Worm (Caenorhabditis elegans): ENCODE results near the gene R01E6.2.

DNA sequence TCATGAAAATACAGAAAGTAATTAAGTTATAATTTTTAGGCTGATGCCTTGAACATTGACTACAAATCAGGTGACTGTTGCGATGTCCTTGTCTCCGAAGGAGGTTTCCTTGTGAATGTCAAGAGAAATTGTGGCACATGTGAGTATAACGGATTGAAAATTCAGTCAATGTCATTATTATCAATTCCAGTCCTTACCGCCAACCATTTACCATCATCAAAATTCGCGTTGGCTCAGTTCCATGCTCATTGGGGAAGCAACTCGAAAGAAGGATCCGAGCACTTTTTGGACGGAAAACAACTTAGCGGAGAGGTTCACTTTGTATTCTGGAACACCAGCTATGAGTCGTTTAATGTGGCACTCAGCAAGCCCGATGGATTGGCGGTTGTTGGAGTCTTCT is 23.0 kb downstream of the R01E6.2 start:
- TF ChIP-seq nhr-76 (tag; optimal IDR thresholded peaks at IDR 0.05) (no peak), cnd-1 (tag; optimal IDR thresholded peaks at IDR 0.05) (no peak), blmp-1 (tag; optimal IDR thresholded peaks at IDR 0.05) (no peak), mls-2 (tag; optimal IDR thresholded peaks at IDR 0.05) (no peak), M03D4.4 (tag; optimal IDR thresholded peaks at IDR 0.05) (no peak), mep-1 (tag; optimal IDR thresholded peaks at IDR 0.05) (no peak), snpc-4 (tag; optimal IDR thresholded peaks at IDR 0.05) (no peak), elt-3 (tag; optimal IDR thresholded peaks at IDR 0.05) (no peak), ces-1 (GFP tag; optimal IDR thresholded peaks at IDR 0.05) (no peak), unc-120 (tag; optimal IDR thresholded peaks at IDR 0.05; ENCODE audit: poor library complexity, severe bottlenecking) (no peak), sem-2 (GFP tag; optimal IDR thresholded peaks at IDR 0.05) (no peak), flh-1 (GFP tag; optimal IDR thresholded peaks at IDR 0.05) (no peak)
